Worm (Caenorhabditis elegans) whole organism, L4 larva: ENCODE data around the gene ZK177.11.

Source experiments
- D1046.2 ChIP-seq: fragments of 200-800 bp; sonication (Bioruptor generic); IDR thresholded peaks from 2 replicates; pipeline ENCODE4 v1.3.6; 2022; ENCODE audit warnings: missing genetic modification characterization, missing compliant biosample characterization
- F10B5.3 ChIP-seq: sonication (generic microtip); optimal IDR thresholded peaks from 2 replicates; lab custom pipeline; 2016; ENCODE audit warnings: mild to moderate bottlenecking, missing genetic modification characterization, missing compliant biosample characterization
- F44E2.7 ChIP-seq: fragments of 200-800 bp; sonication (Bioruptor generic); IDR thresholded peaks from 2 replicates; pipeline ENCODE4 v2.1.2; 2022; ENCODE audit warnings: missing genetic modification characterization, missing compliant biosample characterization
- Y48G9A.11 ChIP-seq: fragments of 200-800 bp; sonication (Bioruptor generic); IDR thresholded peaks from 2 replicates; pipeline ENCODE4 v1.3.6; 2022; ENCODE audit warnings: missing genetic modification reagents, missing genetic modification characterization, missing compliant biosample characterization
- ZK546.5 ChIP-seq, 2 experiments: sonication (generic microtip); optimal IDR thresholded peaks; 2 replicates each; lab custom pipeline; 2017; ENCODE audit warnings: missing biosample characterization in 2 of 2, missing genetic modification characterization in 2 of 2
- aha-1 ChIP-seq: fragments of 150-350 bp; peaks from one replicate; lab custom pipeline; 2014; ENCODE audit warnings: missing biosample characterization, missing genetic modification characterization
- aly-2 ChIP-seq: sonication (generic microtip); optimal IDR thresholded peaks from 2 replicates; lab custom pipeline; 2018; ENCODE audit warnings: missing biosample characterization, missing genetic modification characterization
- arid-1 ChIP-seq: fragments of 200-800 bp; sonication (Bioruptor generic); conservative IDR thresholded peaks from 2 replicates; pipeline ENCODE4 v1.3.6; 2022; ENCODE audit warnings: missing genetic modification reagents, missing genetic modification characterization, missing compliant biosample characterization
- ceh-20 ChIP-seq: fragments of 200-800 bp; sonication (Bioruptor generic); IDR thresholded peaks from 2 replicates; pipeline ENCODE4 v1.3.6; 2022; ENCODE audit warnings: missing genetic modification reagents, missing genetic modification characterization, missing compliant biosample characterization
- ceh-28 ChIP-seq: fragments of 150-350 bp; optimal IDR thresholded peaks from 2 replicates; lab custom pipeline; 2014; ENCODE audit warnings: missing biosample characterization, missing genetic modification reagents, missing genetic modification characterization
- ceh-32 ChIP-seq: sonication (generic microtip); optimal IDR thresholded peaks from 2 replicates; lab custom pipeline; 2016; ENCODE audit warnings: mild to moderate bottlenecking, missing genetic modification characterization, missing compliant biosample characterization; ENCODE audit not compliant: poor library complexity
- ceh-62 ChIP-seq: sonication (generic microtip); optimal IDR thresholded peaks from 2 replicates; lab custom pipeline; 2017; ENCODE audit warnings: missing biosample characterization, missing genetic modification characterization
- ceh-82 ChIP-seq: sonication (generic microtip); optimal IDR thresholded peaks from 2 replicates; lab custom pipeline; 2017; ENCODE audit warnings: missing biosample characterization, missing genetic modification characterization
- ces-1 ChIP-seq: fragments of 150-350 bp; sonication (generic microtip); optimal IDR thresholded peaks from 4 replicates; lab custom pipeline; 2014; ENCODE audit warnings: missing biosample characterization, missing genetic modification reagents, missing genetic modification characterization
- ctbp-1 ChIP-seq: fragments of 200-800 bp; sonication (Bioruptor generic); IDR thresholded peaks from 2 replicates; pipeline ENCODE4 v1.3.6; 2022; ENCODE audit warnings: missing genetic modification reagents, missing genetic modification characterization, missing compliant biosample characterization
- daf-12 ChIP-seq: fragments of 150-350 bp; optimal IDR thresholded peaks from 2 replicates; lab custom pipeline; 2014; ENCODE audit warnings: missing biosample characterization, missing genetic modification reagents, missing genetic modification characterization
- daf-16 ChIP-seq, 3 experiments: sonication (generic microtip); optimal IDR thresholded peaks; 2 replicates each; lab custom pipeline; 2016 to 2017; ENCODE audit warnings: missing genetic modification characterization in 3 of 3, missing genetic modification reagents in 3 of 3, mild to moderate bottlenecking in 2 of 3, missing compliant biosample characterization in 2 of 3, missing biosample characterization in 1 of 3, moderate library complexity in 1 of 3
- daf-19 ChIP-seq: fragments of 200-800 bp; sonication (Bioruptor generic); conservative IDR thresholded peaks from 2 replicates; pipeline ENCODE4 v1.3.6; 2022; ENCODE audit warnings: missing genetic modification characterization, missing compliant biosample characterization
- daf-8 ChIP-seq: fragments of 200-800 bp; sonication (Bioruptor generic); IDR thresholded peaks from 2 replicates; pipeline ENCODE4 v1.3.6; 2022; ENCODE audit warnings: missing genetic modification characterization, missing compliant biosample characterization
- dpl-1 ChIP-seq: fragments of 150-350 bp; optimal IDR thresholded peaks from 2 replicates; lab custom pipeline; 2014; ENCODE audit warnings: missing biosample characterization, missing genetic modification reagents, missing genetic modification characterization
- dve-1 ChIP-seq: sonication (generic microtip); optimal IDR thresholded peaks from 2 replicates; lab custom pipeline; 2017; ENCODE audit warnings: antibody characterized with exemption, mild to moderate bottlenecking, missing genetic modification characterization, missing compliant biosample characterization; ENCODE audit not compliant: insufficient read depth
- egl-43 ChIP-seq: fragments of 200-800 bp; sonication (Bioruptor generic); IDR thresholded peaks from 2 replicates; pipeline ENCODE4 v1.3.6; 2022; ENCODE audit warnings: missing genetic modification reagents, missing genetic modification characterization, missing compliant biosample characterization
- hlh-11 ChIP-seq: fragments of 200-800 bp; sonication (Bioruptor generic); optimal IDR thresholded peaks from 2 replicates; lab custom pipeline; 2018; ENCODE audit warnings: mild to moderate bottlenecking, missing genetic modification characterization, missing compliant biosample characterization
- jun-1 ChIP-seq: fragments of 150-350 bp; optimal IDR thresholded peaks from 2 replicates; lab custom pipeline; 2014; ENCODE audit warnings: missing biosample characterization, missing genetic modification reagents, missing genetic modification characterization
- lin-13 ChIP-seq: fragments of 150-350 bp; optimal IDR thresholded peaks from 2 replicates; lab custom pipeline; 2014; ENCODE audit warnings: missing biosample characterization, missing genetic modification reagents, missing genetic modification characterization
- lin-15B ChIP-seq: fragments of 150-350 bp; sonication (generic microtip); optimal IDR thresholded peaks from 3 replicates; lab custom pipeline; 2014; ENCODE audit warnings: missing biosample characterization, missing genetic modification characterization
- lin-29 ChIP-seq: fragments of 200-800 bp; sonication (Bioruptor generic); IDR thresholded peaks from 2 replicates; pipeline ENCODE4 v1.3.6; 2022; ENCODE audit warnings: missing genetic modification reagents, missing genetic modification characterization, missing compliant biosample characterization
- lin-38 ChIP-seq: fragments of 200-800 bp; sonication (Bioruptor generic); IDR thresholded peaks from 2 replicates; pipeline ENCODE4 v1.3.6; 2022; ENCODE audit warnings: missing genetic modification reagents, missing genetic modification characterization, missing compliant biosample characterization
- lsy-2 ChIP-seq, 2 experiments: fragments of 150-350 bp in 1 of 2; sonication (generic microtip) in 1 of 2; optimal IDR thresholded peaks; 2 replicates each; lab custom pipeline; 2014 to 2017; ENCODE audit warnings: missing biosample characterization in 2 of 2, missing genetic modification characterization in 2 of 2
- mdt-29 ChIP-seq: fragments of 200-800 bp; sonication (Bioruptor generic); IDR thresholded peaks from 2 replicates; pipeline ENCODE4 v1.3.6; 2022; ENCODE audit warnings: missing genetic modification reagents, missing genetic modification characterization, missing compliant biosample characterization
- mep-1 ChIP-seq: fragments of 150-350 bp; sonication (generic microtip); optimal IDR thresholded peaks from 3 replicates; lab custom pipeline; 2014; ENCODE audit warnings: missing biosample characterization, missing genetic modification characterization
- mes-2 ChIP-seq: sonication (generic microtip); optimal IDR thresholded peaks from 2 replicates; lab custom pipeline; 2016; ENCODE audit warnings: missing genotype, mild to moderate bottlenecking, missing genetic modification characterization, missing compliant biosample characterization; ENCODE audit not compliant: poor library complexity, severe bottlenecking
- nhr-10 ChIP-seq: fragments of 150-350 bp; optimal IDR thresholded peaks from 2 replicates; lab custom pipeline; 2014; ENCODE audit warnings: missing biosample characterization, missing genetic modification characterization
- nhr-25 ChIP-seq: sonication (generic microtip); optimal IDR thresholded peaks from 2 replicates; lab custom pipeline; 2017; ENCODE audit warnings: missing genetic modification characterization, mild to moderate bottlenecking, missing compliant biosample characterization, antibody characterized with exemption, moderate library complexity, borderline replicate concordance; ENCODE audit not compliant: insufficient read depth
- nhr-28 ChIP-seq: fragments of 150-350 bp; optimal IDR thresholded peaks from 2 replicates; lab custom pipeline; 2014; ENCODE audit warnings: missing biosample characterization, missing genetic modification characterization
- nhr-41 ChIP-seq: fragments of 200-800 bp; sonication (Bioruptor generic); IDR thresholded peaks from 2 replicates; pipeline ENCODE4 v1.3.6; 2022; ENCODE audit warnings: missing genetic modification reagents, missing genetic modification characterization, missing compliant biosample characterization
- nhr-77 ChIP-seq: fragments of 150-350 bp; optimal IDR thresholded peaks from 2 replicates; lab custom pipeline; 2014; ENCODE audit warnings: missing biosample characterization, missing genetic modification characterization
- rbr-2 ChIP-seq: sonication (generic microtip); optimal IDR thresholded peaks from 2 replicates; lab custom pipeline; 2016; ENCODE audit warnings: missing genotype, missing genetic modification characterization, missing compliant biosample characterization
- spr-3 ChIP-seq: fragments of 200-800 bp; sonication (Bioruptor generic); optimal IDR thresholded peaks from 2 replicates; lab custom pipeline; 2018; ENCODE audit warnings: mild to moderate bottlenecking, missing genetic modification characterization, missing compliant biosample characterization
- tag-97 ChIP-seq: fragments of 200-800 bp; sonication (Bioruptor generic); IDR thresholded peaks from 2 replicates; pipeline ENCODE4 v1.3.6; 2022; ENCODE audit warnings: missing genetic modification characterization, missing compliant biosample characterization
- tra-1 ChIP-seq: fragments of 200-800 bp; sonication (Bioruptor generic); IDR thresholded peaks from 2 replicates; pipeline ENCODE4 v1.3.6; 2022; ENCODE audit warnings: missing genetic modification reagents, missing genetic modification characterization, missing compliant biosample characterization
- unc-130 ChIP-seq: sonication (generic microtip); optimal IDR thresholded peaks from 2 replicates; lab custom pipeline; 2016; ENCODE audit warnings: missing genetic modification reagents, missing genetic modification characterization, missing compliant biosample characterization
- unc-62 ChIP-seq, 3 experiments: fragments of 150-350 bp in 1 of 3; sonication (generic microtip); optimal IDR thresholded peaks in 2 of 3; peaks in 1 of 3; 1 replicate in 1 of 3; 2 replicates in 2 of 3; lab custom pipeline; 2014 to 2017; ENCODE audit warnings: missing biosample characterization in 3 of 3, missing genetic modification characterization in 3 of 3, missing genetic modification reagents in 3 of 3, missing genotype in 1 of 3
- vab-7 ChIP-seq: fragments of 200-800 bp; sonication (Bioruptor generic); IDR thresholded peaks from 2 replicates; pipeline ENCODE4 v1.3.6; 2022; ENCODE audit warnings: missing genetic modification reagents, missing genetic modification characterization, missing compliant biosample characterization
- zfp-2 ChIP-seq: sonication (generic microtip); optimal IDR thresholded peaks from 2 replicates; lab custom pipeline; 2016; ENCODE audit warnings: mild to moderate bottlenecking, missing genetic modification characterization, missing compliant biosample characterization
- zip-11 ChIP-seq: fragments of 200-800 bp; sonication (Bioruptor generic); IDR thresholded peaks from 2 replicates; pipeline ENCODE4 v1.3.6; 2022; ENCODE audit warnings: missing genetic modification characterization, missing compliant biosample characterization
- ztf-11 ChIP-seq: fragments of 150-350 bp; optimal IDR thresholded peaks from 2 replicates; lab custom pipeline; 2014; ENCODE audit warnings: missing biosample characterization, missing genetic modification characterization
- ztf-7 ChIP-seq: fragments of 150-350 bp; optimal IDR thresholded peaks from 2 replicates; lab custom pipeline; 2014; ENCODE audit warnings: missing biosample characterization, missing genetic modification characterization

Gene ZK177.11

ce11 chrII:5522637-5523036 lies at the start of gene ZK177.11:
ZK177.11 (plus strand) TSS chrII:5522937.
- TF ChIP-seq lin-29 (GFP tag; lab: Robert Waterston, UW) (no peak), D1046.2 (GFP tag; lab: Robert Waterston, UW) (no peak), ceh-82 (tag; lab: Kevin White, UChicago) (no peak), daf-19 (no peak), Y48G9A.11 (GFP tag; lab: Robert Waterston, UW) (no peak), nhr-41 (GFP tag; lab: Robert Waterston, UW) (no peak), vab-7 (no peak), F44E2.7 (no peak), nhr-28 (tag; lab: Kevin White, UChicago) (no peak), lin-15B (tag; lab: Kevin White, UChicago) (no peak), lin-13 (GFP tag; lab: Kevin White, UChicago) (no peak), ztf-11 (tag; lab: Kevin White, UChicago) (no peak), hlh-11 (tag; lab: Kevin White, UChicago) (no peak), unc-130 (GFP tag; lab: Kevin White, UChicago) (no peak), ztf-7 (tag; lab: Kevin White, UChicago) (no peak), ZK546.5 (tag; optimal IDR thresholded peaks at IDR 0.05; lab: Kevin White, UChicago) (no peak)

ce11 chrII:5473946-5474423 lies 48.8 kb upstream of the ZK177.11 start, which contains the start of gene mrps-16:
mrps-16 (plus strand) TSS chrII:5474373.
- TF ChIP-seq rbr-2 (tag; lab: Kevin White, UChicago) (peak; percentile 42), nhr-28 (tag; lab: Kevin White, UChicago) (peak; percentile 25), daf-19 (0 out of 2 replicates have a peak, but pooled peaks have one; percentile 48), mep-1 (tag; lab: Kevin White, UChicago) (peak; percentile 38), F10B5.3 (tag; lab: Kevin White, UChicago) (no peak), ceh-62 (tag; lab: Kevin White, UChicago) (no peak), ceh-32 (tag; lab: Kevin White, UChicago) (no peak), nhr-25 (tag; lab: Kevin White, UChicago) (peak; percentile 7), egl-43 (no peak), nhr-10 (tag; lab: Kevin White, UChicago) (no peak), jun-1 (tag; lab: Kevin White, UChicago) (no peak), nhr-41 (GFP tag; lab: Robert Waterston, UW) (no peak), unc-62 (GFP tag; optimal IDR thresholded peaks at IDR 0.05 in 1 of 2; lab: Kevin White, UChicago) (peak in 1 of 2 experiments; percentile 24), unc-62 (tag; optimal IDR thresholded peaks at IDR 0.05; lab: Kevin White, UChicago) (no peak), ztf-7 (tag; lab: Kevin White, UChicago) (no peak), mes-2 (tag; lab: Kevin White, UChicago) (peak; percentile 72), ctbp-1 (GFP tag; lab: Robert Waterston, UW) (no peak), aly-2 (tag; lab: Kevin White, UChicago) (no peak), zip-11 (GFP tag; lab: Robert Waterston, UW) (no peak), daf-12 (tag; lab: Kevin White, UChicago) (no peak), vab-7 (no peak), tra-1 (GFP tag; lab: Robert Waterston, UW) (no peak), daf-8 (GFP tag; lab: Robert Waterston, UW) (no peak), tag-97 (GFP tag; lab: Robert Waterston, UW) (no peak), nhr-77 (no peak), dpl-1 (GFP tag; lab: Kevin White, UChicago) (peak; percentile 96), lsy-2 (tag; optimal IDR thresholded peaks at IDR 0.05; lab: Kevin White, UChicago) (peak in 1 of 2 experiments; percentile 82), ces-1 (GFP tag; lab: Kevin White, UChicago) (no peak), ceh-28 (tag; lab: Kevin White, UChicago) (no peak), spr-3 (GFP tag; lab: Kevin White, UChicago) (no peak), daf-16 (GFP tag; optimal IDR thresholded peaks at IDR 0.05; lab: Kevin White, UChicago) (no peak), daf-16 (tag; optimal IDR thresholded peaks at IDR 0.05; lab: Kevin White, UChicago) (peak; percentile 31), aha-1 (tag; lab: Kevin White, UChicago) (peak; percentile 89), lin-38 (peak; percentile 65), ceh-20 (GFP tag; lab: Robert Waterston, UW) (no peak), mdt-29 (GFP tag; lab: Robert Waterston, UW) (no peak), zfp-2 (tag; lab: Kevin White, UChicago) (no peak), arid-1 (GFP tag; lab: Robert Waterston, UW) (no peak), dve-1 (peak; percentile 68)
